Fruit fly (Drosophila melanogaster): ENCODE results near the gene CG42717.

Gene CG42717

dm6 chr3L:16023020-16023648, 9.9 kb downstream of the CG42717 start, which contains the start of gene Notum (continued):
- TF ChIP-seq HLHmδ (GFP tag; optimal IDR thresholded peaks at IDR 0.05) (peak; percentile 47), CG4404 (GFP tag; IDR thresholded peaks at IDR 0.05) (no peak), chinmo (GFP tag; IDR thresholded peaks at IDR 0.05; ENCODE audit: partially characterized antibody) (0 out of 4 replicates have a peak, but pooled peaks have one; percentile 70), Gug (GFP tag; IDR thresholded peaks at IDR 0.05) (no peak), CG1233 (GFP tag; optimal IDR thresholded peaks at IDR 0.05) (no peak), prd (optimal IDR thresholded peaks at IDR 0.05) (no peak), prd (GFP tag; IDR thresholded peaks at IDR 0.05) (peak; percentile 9; the same call in 1 of the 3 replicates), Dp (GFP tag; optimal IDR thresholded peaks at IDR 0.05) (no peak), grn (GFP tag; optimal IDR thresholded peaks at IDR 0.05) (peak; percentile 27), ranshi (GFP tag; IDR thresholded peaks at IDR 0.05) (0 out of 2 replicates have a peak, but pooled peaks have one; percentile 15), abd-A (tag; optimal IDR thresholded peaks at IDR 0.05) (no peak), CG11456 (GFP tag; IDR thresholded peaks at IDR 0.05) (0 out of 3 replicates have a peak, but pooled peaks have one; percentile 30), Adf1 (GFP tag; IDR thresholded peaks at IDR 0.05) (peak; percentile 93), CG1832 (GFP tag; optimal IDR thresholded peaks at IDR 0.05) (peak; percentile 69), maf-S (GFP tag; optimal IDR thresholded peaks at IDR 0.05) (no peak), CG30403 (GFP tag; optimal IDR thresholded peaks at IDR 0.05) (no peak), h (optimal IDR thresholded peaks at IDR 0.05) (no peak), Bgb (GFP tag; IDR thresholded peaks at IDR 0.05; ENCODE audit: partially characterized antibody) (peak; percentile 57; the same call in 1 of the 2 replicates), unc-4 (GFP tag; IDR thresholded peaks at IDR 0.05; ENCODE audit: partially characterized antibody) (no peak), Spps (tag; optimal IDR thresholded peaks at IDR 0.05) (no peak), Stat92E (GFP tag; optimal IDR thresholded peaks at IDR 0.05) (peak in 1 of 3 experiments; percentile 63), MTF-1 (GFP tag; optimal IDR thresholded peaks at IDR 0.05; ENCODE audit: borderline replicate concordance) (peak; percentile 13), Ets65A (GFP tag) (peak; percentile 92), Dll (GFP tag; IDR thresholded peaks at IDR 0.05; ENCODE audit: partially characterized antibody) (peak; percentile 51; the same call in 3 of the 4 replicates), cad (GFP tag; optimal IDR thresholded peaks at IDR 0.05) (peak; percentile 45), CG32767 (GFP tag; IDR thresholded peaks at IDR 0.05) (0 out of 2 replicates have a peak, but pooled peaks have one; percentile 18), CG42726 (GFP tag; IDR thresholded peaks at IDR 0.05; ENCODE audit: partially characterized antibody) (0 out of 2 replicates have a peak, but pooled peaks have one; percentile 7), cg (GFP tag; optimal IDR thresholded peaks at IDR 0.05) (peak; percentile 33), ato (GFP tag; IDR thresholded peaks at IDR 0.05; ENCODE audit: partially characterized antibody) (peak; percentile 28; the same call in 1 of the 2 replicates), hth (optimal IDR thresholded peaks at IDR 0.05) (no peak), amos (GFP tag; IDR thresholded peaks at IDR 0.05; ENCODE audit: partially characterized antibody) (peak; percentile 38; the same call in 1 of the 2 replicates), CG32532 (GFP tag; IDR thresholded peaks at IDR 0.05) (peak; percentile 34; the same call in 1 of the 2 replicates), mirr (GFP tag; optimal IDR thresholded peaks at IDR 0.05) (no peak), ac (GFP tag; optimal IDR thresholded peaks at IDR 0.05) (peak; percentile 3), sob (GFP tag; IDR thresholded peaks at IDR 0.05) (0 out of 2 replicates have a peak, but pooled peaks have one; percentile 11), crol (GFP tag; IDR thresholded peaks at IDR 0.05) (0 out of 2 replicates have a peak, but pooled peaks have one; percentile 20), TFAM (GFP tag; optimal IDR thresholded peaks at IDR 0.05) (no peak), rib (GFP tag; IDR thresholded peaks at IDR 0.05) (peak; percentile 41; the same call in 1 of the 2 replicates), CG8290 (GFP tag; optimal IDR thresholded peaks at IDR 0.05) (no peak), CG8290 (tag; optimal IDR thresholded peaks at IDR 0.05) (no peak), Nf-YC (tag; optimal IDR thresholded peaks at IDR 0.05) (no peak), CG2199 (GFP tag; IDR thresholded peaks at IDR 0.05) (peak; percentile 88; the same call in 2 of the 3 replicates)

Measured in whole organism, embryonic.